Worm (Caenorhabditis elegans): ENCODE results near the gene 2L52.1.

ce11 chrII:1334-1898, at the start of gene 2L52.1:
- TF ChIP-seq ztf-11 (tag; optimal IDR thresholded peaks at IDR 0.05) = no peak
- TF ChIP-seq nhr-11 (tag; optimal IDR thresholded peaks at IDR 0.05) = no peak
- TF ChIP-seq skn-1 (tag; optimal IDR thresholded peaks at IDR 0.05) = no peak
- no peak for TF ChIP-seq aly-2 (tag; optimal IDR thresholded peaks at IDR 0.05)
- TF ChIP-seq egl-27 (tag; optimal IDR thresholded peaks at IDR 0.05) = no peak
- TF ChIP-seq unc-62 (GFP tag; optimal IDR thresholded peaks at IDR 0.05) = no peak
- no peak for TF ChIP-seq fos-1 (tag; optimal IDR thresholded peaks at IDR 0.05)
- no peak for TF ChIP-seq F13H6.1 (tag; optimal IDR thresholded peaks at IDR 0.05)
- no peak for TF ChIP-seq dmd-4 (tag; optimal IDR thresholded peaks at IDR 0.05)

Measured in whole organism, L2 larva.